Fruit fly (Drosophila melanogaster): ENCODE results near the gene sni.

The sni gene

DNA sequence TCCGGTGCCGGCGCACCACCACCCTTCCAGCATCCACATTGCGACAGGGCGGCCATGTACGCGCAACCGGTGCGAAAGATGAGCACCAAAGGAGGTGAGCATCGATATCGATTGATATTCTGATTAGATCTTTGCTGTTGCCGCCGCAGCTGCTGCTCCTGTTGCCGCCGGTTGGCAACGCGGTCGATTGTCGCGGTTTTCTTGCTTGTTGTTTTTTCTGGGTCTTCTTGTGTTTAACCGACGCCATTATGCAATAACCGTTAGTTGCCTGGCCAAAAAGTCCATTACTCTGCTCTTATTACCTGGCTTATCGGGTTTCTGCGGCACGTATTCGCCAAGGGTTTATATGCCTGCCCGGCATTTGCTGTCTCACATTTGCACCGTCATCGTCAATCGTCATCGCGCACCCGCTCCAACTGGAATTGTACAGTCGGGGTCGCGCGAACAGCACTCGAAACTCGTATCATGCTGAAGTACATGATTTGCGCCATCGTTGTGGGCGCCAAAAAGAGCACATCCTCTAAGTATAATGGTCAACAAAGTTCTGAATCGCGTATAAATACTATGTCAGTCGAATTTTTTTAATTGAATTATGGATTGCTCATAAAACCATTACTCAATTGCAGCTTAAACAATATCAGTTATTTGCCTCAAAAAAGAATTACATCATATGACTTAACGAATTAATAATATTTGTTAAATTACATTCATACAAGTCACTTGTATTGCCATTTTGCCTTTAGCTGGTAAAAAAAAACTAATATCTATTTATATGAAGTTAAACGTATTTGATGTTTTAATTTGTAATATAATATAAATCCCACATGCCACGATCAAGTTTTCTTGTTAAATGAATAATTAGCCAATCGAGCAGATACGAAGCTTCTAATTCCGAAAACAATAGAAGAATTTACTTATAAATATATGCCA, at the start of gene sni:
Gene sni (minus strand): TSS at position 51 of the 930 bp plus-strand sequence.
- no peak for TF ChIP-seq psq (optimal IDR thresholded peaks at IDR 0.05)
- no peak for TF ChIP-seq Sin3A (optimal IDR thresholded peaks at IDR 0.05)
- TF ChIP-seq h (optimal IDR thresholded peaks at IDR 0.05): no peak
- no peak for TF ChIP-seq insv (optimal IDR thresholded peaks at IDR 0.05)
- no peak for TF ChIP-seq ttk (optimal IDR thresholded peaks at IDR 0.05)
- TF ChIP-seq Myc (optimal IDR thresholded peaks at IDR 0.05): no peak

DNA sequence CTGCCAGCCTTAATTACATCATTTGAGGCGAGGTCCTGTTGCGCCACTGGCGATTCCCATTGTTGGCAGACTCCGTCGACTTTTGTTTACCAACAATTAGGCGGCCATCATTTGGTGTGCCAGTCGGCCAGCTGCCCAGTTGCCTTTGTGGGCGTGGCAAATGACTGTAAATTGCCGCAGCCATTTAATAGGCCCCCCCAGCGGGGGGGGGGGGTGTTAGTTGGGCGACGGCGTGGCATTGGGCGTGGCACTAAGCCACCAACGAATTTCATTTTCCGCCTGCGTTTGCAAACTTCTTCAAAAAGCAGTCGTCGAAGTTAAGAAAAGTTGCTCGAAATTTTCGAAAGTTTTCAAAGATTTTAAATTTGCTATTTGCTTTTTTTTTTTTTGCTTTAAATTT, 43.0 kb upstream of the sni start:
- TF ChIP-seq insv (optimal IDR thresholded peaks at IDR 0.05) (no peak), ttk (optimal IDR thresholded peaks at IDR 0.05) (no peak), psq (optimal IDR thresholded peaks at IDR 0.05) (no peak)

DNA sequence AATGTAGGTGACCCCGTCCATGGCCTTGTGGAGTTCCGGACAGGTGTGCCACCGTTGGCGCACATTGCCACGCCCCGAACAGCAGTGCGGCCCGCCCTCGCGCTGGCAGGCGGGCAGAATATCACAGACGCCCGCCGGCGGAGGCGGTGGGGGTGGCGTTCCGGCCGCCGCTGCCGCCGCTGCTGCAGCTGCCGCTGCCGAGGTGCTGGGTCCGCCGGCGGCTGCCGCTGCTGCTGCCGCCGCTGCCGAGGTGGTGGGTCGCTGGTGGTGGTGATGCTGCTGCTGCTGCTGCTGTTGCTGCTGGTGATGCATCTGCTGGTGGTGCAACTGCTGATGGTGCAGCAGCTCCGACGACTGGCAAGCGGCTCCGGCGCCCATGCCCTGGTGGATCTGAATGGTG, 41.2 kb upstream of the sni start:
- TF ChIP-seq Myc (optimal IDR thresholded peaks at IDR 0.05): no peak
- TF ChIP-seq Sin3A (optimal IDR thresholded peaks at IDR 0.05): no peak
- TF ChIP-seq ttk (optimal IDR thresholded peaks at IDR 0.05): no peak
- TF ChIP-seq insv (optimal IDR thresholded peaks at IDR 0.05): no peak
- TF ChIP-seq h (optimal IDR thresholded peaks at IDR 0.05): no peak
- no peak for TF ChIP-seq psq (optimal IDR thresholded peaks at IDR 0.05)

DNA sequence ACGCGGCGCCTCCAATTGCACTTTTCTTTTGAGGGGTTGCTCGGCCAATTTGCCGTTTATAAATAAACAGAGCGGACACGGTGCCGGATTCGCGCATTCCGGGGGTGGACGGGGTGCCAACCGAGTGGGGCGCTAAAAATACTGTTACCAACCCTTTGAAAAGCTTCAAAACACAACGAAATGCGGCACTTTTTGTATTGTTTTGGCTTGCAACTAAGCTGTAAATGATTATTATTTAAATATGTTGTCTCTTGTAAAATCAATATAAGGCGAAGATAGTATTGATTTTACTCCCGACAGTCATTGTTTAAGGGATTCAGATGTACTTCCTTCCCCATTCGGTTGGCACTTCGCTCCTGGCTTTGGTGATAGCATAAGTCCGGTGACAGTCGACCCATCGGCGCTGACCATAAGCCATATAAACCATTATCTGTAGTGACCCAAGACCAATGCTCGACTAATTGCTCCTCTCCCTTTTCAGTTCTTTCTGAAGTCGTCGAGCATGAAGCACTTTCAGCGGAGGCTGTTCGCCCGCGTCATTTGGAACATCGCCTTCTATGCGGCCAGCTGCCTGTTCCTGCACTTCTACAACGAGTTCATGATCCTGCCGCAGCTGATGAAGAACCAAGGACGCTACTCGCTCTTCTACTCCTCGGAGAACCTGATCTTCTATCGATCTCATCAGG, 30.1 kb upstream of the sni start, which contains the start of gene CG15343:
Gene CG15343 (minus strand): TSS at position 8 of the 686 bp plus-strand sequence.
- TF ChIP-seq insv (optimal IDR thresholded peaks at IDR 0.05) (no peak), h (optimal IDR thresholded peaks at IDR 0.05) (no peak), Myc (optimal IDR thresholded peaks at IDR 0.05) (no peak), psq (optimal IDR thresholded peaks at IDR 0.05) (no peak), ttk (optimal IDR thresholded peaks at IDR 0.05) (no peak), Sin3A (optimal IDR thresholded peaks at IDR 0.05) (no peak)

DNA sequence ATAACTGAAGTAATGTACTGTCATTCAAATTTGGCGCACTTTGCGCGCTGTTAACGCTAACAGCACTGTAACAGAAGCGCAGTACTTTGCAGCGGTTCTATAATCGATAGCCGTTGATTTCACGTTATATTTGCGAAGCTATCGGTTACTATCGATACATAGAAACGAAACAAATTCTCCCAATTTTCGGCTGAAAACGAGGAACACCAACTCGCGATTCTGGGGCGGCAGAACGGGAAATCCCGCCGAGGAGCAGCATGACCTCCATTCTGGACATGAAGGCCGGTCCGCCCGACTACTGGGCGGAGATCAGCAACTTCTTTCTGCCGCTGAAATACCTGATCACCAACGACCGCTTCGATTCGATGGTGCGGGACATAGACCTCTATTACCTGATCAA, 29.5 kb upstream of the sni start, which contains the start of gene CG1636:
Gene CG1636 (plus strand): TSS at position 122 of the 400 bp plus-strand sequence.
- TF ChIP-seq h (optimal IDR thresholded peaks at IDR 0.05): no peak
- TF ChIP-seq Myc (optimal IDR thresholded peaks at IDR 0.05): no peak
- TF ChIP-seq insv (optimal IDR thresholded peaks at IDR 0.05): no peak
- TF ChIP-seq psq (optimal IDR thresholded peaks at IDR 0.05): no peak
- TF ChIP-seq Sin3A (optimal IDR thresholded peaks at IDR 0.05): no peak
- no peak for TF ChIP-seq ttk (optimal IDR thresholded peaks at IDR 0.05)

DNA sequence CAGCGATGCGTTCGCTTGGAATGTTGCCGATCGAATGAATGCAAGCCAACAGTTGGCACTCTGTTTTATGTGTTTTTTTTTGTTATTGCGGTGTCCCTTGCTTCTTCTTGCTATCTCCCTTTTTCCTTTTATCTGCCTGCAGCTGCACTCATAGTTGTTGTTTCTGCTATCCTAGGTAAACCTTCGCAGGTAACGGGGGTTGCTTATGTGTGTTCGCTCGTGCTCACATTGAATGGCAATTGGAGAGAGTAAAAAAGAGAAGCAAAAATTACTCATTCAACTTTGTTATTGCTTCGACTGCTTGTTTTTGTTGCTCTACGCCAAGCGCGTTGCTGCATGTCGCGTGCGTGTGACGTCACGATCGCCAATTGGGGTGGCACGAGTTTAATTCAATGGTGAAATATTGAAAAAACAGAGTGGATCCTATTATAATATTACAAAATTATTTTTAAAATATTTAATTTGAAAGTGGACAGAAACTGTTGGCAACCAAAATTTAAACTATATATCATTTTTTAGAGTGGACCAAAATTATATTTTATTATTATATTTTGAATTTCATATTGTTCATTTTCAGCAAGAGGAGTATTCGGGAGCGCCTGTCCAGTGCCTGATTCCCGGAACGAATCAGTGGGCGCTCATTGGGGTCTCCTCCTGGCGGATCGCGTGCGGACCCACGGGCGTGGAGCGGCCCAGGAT, 27.7 kb upstream of the sni start, which contains the start of gene Corp:
Gene Corp (minus strand): TSS at position 47 of the 699 bp plus-strand sequence.
- no peak for TF ChIP-seq ttk (optimal IDR thresholded peaks at IDR 0.05)
- TF ChIP-seq psq (optimal IDR thresholded peaks at IDR 0.05): no peak
- TF ChIP-seq Sin3A (optimal IDR thresholded peaks at IDR 0.05): no peak
- TF ChIP-seq Myc (optimal IDR thresholded peaks at IDR 0.05): no peak
- TF ChIP-seq insv (optimal IDR thresholded peaks at IDR 0.05): no peak
- TF ChIP-seq h (optimal IDR thresholded peaks at IDR 0.05): no peak

DNA sequence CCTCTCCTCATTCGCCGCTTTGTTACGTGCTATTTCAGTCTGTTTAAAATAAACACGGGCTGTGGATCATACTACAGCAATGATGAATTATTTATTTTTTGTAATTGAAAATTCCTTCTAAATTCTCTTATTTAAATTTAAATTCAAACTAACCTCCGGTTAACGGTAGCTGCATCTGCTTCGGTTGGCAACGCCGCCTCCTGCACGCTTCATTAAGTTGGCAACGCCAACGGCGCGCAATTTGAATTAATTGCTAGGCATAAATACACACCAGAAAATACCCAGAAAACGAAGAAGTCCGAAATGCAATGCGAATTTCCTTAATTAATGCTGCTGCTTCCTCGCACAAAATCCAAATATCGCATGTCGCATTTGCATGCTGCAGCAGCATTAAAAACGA, 21.4 kb upstream of the sni start:
- no peak for TF ChIP-seq ttk (optimal IDR thresholded peaks at IDR 0.05)
- no peak for TF ChIP-seq Myc (optimal IDR thresholded peaks at IDR 0.05)
- no peak for TF ChIP-seq insv (optimal IDR thresholded peaks at IDR 0.05)
- TF ChIP-seq Sin3A (optimal IDR thresholded peaks at IDR 0.05): no peak
- no peak for TF ChIP-seq psq (optimal IDR thresholded peaks at IDR 0.05)
- TF ChIP-seq h (optimal IDR thresholded peaks at IDR 0.05): no peak

DNA sequence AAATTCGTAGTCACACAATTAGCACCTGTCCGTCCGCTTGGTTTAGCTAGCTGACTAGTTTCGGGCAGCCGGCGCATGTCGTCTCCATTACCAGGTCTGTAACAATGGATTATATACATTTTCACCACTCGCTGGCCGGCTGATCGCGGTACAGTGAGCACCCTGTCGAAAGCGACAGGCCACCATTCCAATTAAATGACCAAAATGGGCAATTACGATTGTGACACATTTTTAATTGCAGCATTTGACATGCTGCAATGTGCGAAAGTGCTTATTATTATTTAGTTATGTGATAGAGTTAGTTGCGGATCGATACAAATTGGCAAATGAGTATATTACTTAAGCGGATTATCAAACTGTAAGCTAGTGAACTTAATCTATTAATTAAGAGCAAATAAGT, 19.4 kb upstream of the sni start:
- TF ChIP-seq psq (optimal IDR thresholded peaks at IDR 0.05) (no peak), Myc (optimal IDR thresholded peaks at IDR 0.05) (no peak), ttk (optimal IDR thresholded peaks at IDR 0.05) (no peak), Sin3A (optimal IDR thresholded peaks at IDR 0.05) (no peak), insv (optimal IDR thresholded peaks at IDR 0.05) (no peak), h (optimal IDR thresholded peaks at IDR 0.05) (no peak)

DNA sequence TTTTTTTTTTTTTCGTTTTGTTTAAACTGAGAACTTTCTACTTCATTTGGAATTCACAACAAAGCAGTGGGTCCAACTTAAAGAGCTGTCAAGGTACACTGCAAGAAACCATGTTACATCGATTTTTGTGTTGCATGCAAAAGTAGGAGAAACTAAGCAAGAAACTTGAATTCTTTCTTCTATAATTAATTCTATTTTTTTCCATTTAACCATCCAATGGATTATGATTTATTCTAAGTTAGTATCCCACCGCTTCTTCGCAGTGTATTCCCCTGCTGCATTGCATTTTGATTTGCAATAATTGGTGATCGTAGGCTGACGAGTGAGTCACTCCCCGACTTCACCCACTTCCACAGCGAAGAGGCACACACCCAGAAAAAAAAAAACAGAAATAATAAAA, 16.1 kb upstream of the sni start:
- TF ChIP-seq psq (optimal IDR thresholded peaks at IDR 0.05) (no peak), Myc (optimal IDR thresholded peaks at IDR 0.05) (no peak), ttk (optimal IDR thresholded peaks at IDR 0.05) (no peak), h (optimal IDR thresholded peaks at IDR 0.05) (no peak), Sin3A (optimal IDR thresholded peaks at IDR 0.05) (no peak), insv (optimal IDR thresholded peaks at IDR 0.05) (no peak)

DNA sequence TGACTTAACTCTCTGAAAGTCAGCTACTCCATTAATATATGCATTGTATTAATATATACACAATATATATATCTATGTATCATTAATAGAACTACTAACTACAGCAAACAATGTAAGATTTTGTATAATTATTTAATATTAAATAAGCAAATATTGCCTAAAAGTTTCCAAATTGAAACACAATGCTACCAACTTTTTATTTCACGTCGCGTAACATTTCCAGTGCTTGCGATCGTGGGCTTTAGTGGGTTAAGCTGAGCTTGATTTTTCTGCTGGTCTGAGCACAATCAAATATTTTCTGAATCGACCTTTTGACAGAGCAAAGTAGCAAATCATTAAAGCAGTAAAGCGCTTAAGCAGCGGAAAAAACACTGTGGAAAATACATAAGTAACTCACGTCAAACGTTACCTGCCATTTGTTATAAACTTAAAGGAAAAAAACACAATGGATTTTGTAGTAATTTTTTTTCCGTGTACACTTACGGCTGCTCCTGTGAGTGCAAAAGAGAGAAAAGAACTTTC, 14.5 kb upstream of the sni start:
- no peak for TF ChIP-seq psq (optimal IDR thresholded peaks at IDR 0.05)
- TF ChIP-seq ttk (optimal IDR thresholded peaks at IDR 0.05): no peak

DNA sequence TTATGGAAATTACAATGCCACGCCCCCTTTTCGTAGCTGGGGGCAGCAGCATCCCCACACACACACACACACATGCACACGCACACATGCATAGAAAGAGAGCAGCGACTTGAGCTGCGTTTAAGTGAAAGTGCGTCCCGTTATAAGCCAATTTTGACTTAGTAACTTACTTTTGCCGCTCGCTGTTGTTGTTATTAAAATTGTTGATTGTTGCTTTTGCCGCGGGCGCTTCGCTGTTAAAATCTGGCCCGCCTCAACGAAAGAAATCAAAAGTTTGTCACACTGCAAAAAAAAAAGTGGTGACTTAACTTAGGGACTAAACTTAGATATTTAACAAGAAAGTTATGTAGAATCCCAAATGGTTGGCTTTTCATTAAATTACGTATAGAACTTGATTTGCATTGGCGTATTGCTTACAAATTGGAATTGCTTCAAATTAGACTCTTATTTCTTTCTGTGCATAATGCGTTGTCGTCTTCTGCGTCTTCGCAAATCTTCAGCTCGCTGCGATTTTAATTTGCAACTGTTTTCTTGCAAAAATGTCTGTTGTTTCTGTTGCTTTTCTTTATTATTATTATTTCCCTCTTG, 11.0 kb upstream of the sni start:
- TF ChIP-seq Myc (optimal IDR thresholded peaks at IDR 0.05) (no peak), insv (optimal IDR thresholded peaks at IDR 0.05) (no peak), psq (optimal IDR thresholded peaks at IDR 0.05) (no peak), Sin3A (optimal IDR thresholded peaks at IDR 0.05) (no peak), h (optimal IDR thresholded peaks at IDR 0.05) (no peak), ttk (optimal IDR thresholded peaks at IDR 0.05) (no peak)

All from Kc167 (cell line).